Worm (Caenorhabditis elegans): ENCODE results near the gene egl-1.

- TF ChIP-seq ztf-11 (tag; optimal IDR thresholded peaks at IDR 0.05) (no peak), nhr-12 (tag; optimal IDR thresholded peaks at IDR 0.05) (no peak), aly-2 (tag; optimal IDR thresholded peaks at IDR 0.05) (no peak), ceh-9 (tag; optimal IDR thresholded peaks at IDR 0.05) (no peak), lin-39 (tag; optimal IDR thresholded peaks at IDR 0.05) (no peak), ZK546.5 (tag; optimal IDR thresholded peaks at IDR 0.05) (no peak), nhr-23 (tag; optimal IDR thresholded peaks at IDR 0.05) (no peak), egl-5 (tag; optimal IDR thresholded peaks at IDR 0.05) (no peak), ama-1 (optimal IDR thresholded peaks at IDR 0.05) (no peak), ceh-16 (tag; optimal IDR thresholded peaks at IDR 0.05) (no peak)
These were observed 28.5 kb upstream of the egl-1 start, which contains the start of gene F08H9.2 for ce11 chrV:14460615-14461102.
